Worm (Caenorhabditis elegans) whole organism, L2 larva: ENCODE data around the gene rpl-43.

Experiments used
- C34F6.9 ChIP-seq: fragments of 150-350 bp; optimal IDR thresholded peaks from 2 replicates; lab custom pipeline; 2014; ENCODE audit warnings: missing biosample characterization, missing genetic modification characterization
- F13H6.1 ChIP-seq: sonication (generic microtip); optimal IDR thresholded peaks from 2 replicates; lab custom pipeline; 2016; ENCODE audit warnings: missing genetic modification characterization, missing compliant biosample characterization
- R02D3.7 ChIP-seq: fragments of 150-350 bp; optimal IDR thresholded peaks from 2 replicates; lab custom pipeline; 2014; ENCODE audit warnings: missing biosample characterization, missing genetic modification characterization
- Y55F3AM.14 ChIP-seq: fragments of 200-800 bp; sonication (Bioruptor generic); optimal IDR thresholded peaks from 2 replicates; lab custom pipeline; 2018; ENCODE audit warnings: mild to moderate bottlenecking, missing genetic modification characterization, missing compliant biosample characterization
- ZK546.5 ChIP-seq: sonication (generic microtip); optimal IDR thresholded peaks from 2 replicates; lab custom pipeline; 2017; ENCODE audit warnings: missing biosample characterization, missing genetic modification characterization
- alr-1 ChIP-seq: fragments of 150-350 bp; optimal IDR thresholded peaks from 2 replicates; lab custom pipeline; 2014; ENCODE audit warnings: missing biosample characterization, missing genetic modification characterization
- aly-2 ChIP-seq: fragments of 150-350 bp; optimal IDR thresholded peaks from 2 replicates; lab custom pipeline; 2014; ENCODE audit warnings: missing biosample characterization, missing genetic modification characterization
- ama-1 ChIP-seq: fragments of 150-350 bp; optimal IDR thresholded peaks from 2 replicates; lab custom pipeline; 2018; ENCODE audit warnings: inconsistent platforms
- blmp-1 ChIP-seq: sonication (generic microtip); optimal IDR thresholded peaks from 2 replicates; lab custom pipeline; 2017; ENCODE audit warnings: missing genetic modification characterization, mild to moderate bottlenecking, missing compliant biosample characterization, antibody characterized with exemption, moderate library complexity; ENCODE audit not compliant: insufficient read depth
- egl-27 ChIP-seq: sonication (generic microtip); optimal IDR thresholded peaks from 3 replicates; lab custom pipeline; 2017; ENCODE audit warnings: missing biosample characterization, missing genetic modification reagents, missing genetic modification characterization
- elt-3 ChIP-seq: sonication (generic microtip); optimal IDR thresholded peaks from 2 replicates; lab custom pipeline; 2017; ENCODE audit warnings: missing biosample characterization, missing genetic modification characterization
- fos-1 ChIP-seq: fragments of 150-350 bp; optimal IDR thresholded peaks from 2 replicates; lab custom pipeline; 2014; ENCODE audit warnings: missing biosample characterization, missing genetic modification characterization
- lin-11 ChIP-seq: fragments of 150-350 bp; sonication (generic microtip); optimal IDR thresholded peaks from 2 replicates; lab custom pipeline; 2014; ENCODE audit warnings: missing biosample characterization, missing genetic modification characterization, inconsistent platforms, mixed read lengths
- lin-13 ChIP-seq: fragments of 150-350 bp; optimal IDR thresholded peaks from 2 replicates; lab custom pipeline; 2014; ENCODE audit warnings: missing biosample characterization, missing genetic modification reagents, missing genetic modification characterization
- lin-39 ChIP-seq: fragments of 150-350 bp; optimal IDR thresholded peaks from 2 replicates; lab custom pipeline; 2014; ENCODE audit warnings: missing biosample characterization, missing genetic modification reagents, missing genetic modification characterization
- lsy-2 ChIP-seq, 2 experiments: fragments of 150-350 bp in 1 of 2; sonication (generic microtip) in 1 of 2; optimal IDR thresholded peaks; 2 replicates each; lab custom pipeline; 2014 to 2017; ENCODE audit warnings: missing biosample characterization in 2 of 2, missing genetic modification characterization in 2 of 2
- mab-5 ChIP-seq: fragments of 150-350 bp; optimal IDR thresholded peaks from 2 replicates; lab custom pipeline; 2014; ENCODE audit warnings: missing biosample characterization, missing genetic modification characterization
- mbf-1 ChIP-seq: sonication (generic microtip); optimal IDR thresholded peaks from 2 replicates; lab custom pipeline; 2017; ENCODE audit warnings: missing biosample characterization, missing genetic modification characterization
- mdl-1 ChIP-seq, 2 experiments: fragments of 150-350 bp in 1 of 2; sonication (generic microtip) in 1 of 2; optimal IDR thresholded peaks; 2 replicates each; lab custom pipeline; 2017; ENCODE audit warnings: missing biosample characterization in 2 of 2, missing genetic modification characterization in 2 of 2
- nhr-10 ChIP-seq: sonication (generic microtip); optimal IDR thresholded peaks from 2 replicates; lab custom pipeline; 2017; ENCODE audit warnings: missing biosample characterization, missing genetic modification characterization
- nhr-129 ChIP-seq: fragments of 150-350 bp; optimal IDR thresholded peaks from 2 replicates; lab custom pipeline; 2014; ENCODE audit warnings: missing biosample characterization, missing genetic modification characterization
- nhr-21 ChIP-seq: fragments of 150-350 bp; optimal IDR thresholded peaks from 2 replicates; lab custom pipeline; 2014; ENCODE audit warnings: missing biosample characterization, missing genetic modification characterization
- nhr-237 ChIP-seq: fragments of 150-350 bp; optimal IDR thresholded peaks from 2 replicates; lab custom pipeline; 2014; ENCODE audit warnings: missing biosample characterization, missing genetic modification characterization
- nhr-6 ChIP-seq: fragments of 150-350 bp; optimal IDR thresholded peaks from 2 replicates; lab custom pipeline; 2014; ENCODE audit warnings: missing biosample characterization, missing genetic modification characterization
- nhr-77 ChIP-seq: fragments of 150-350 bp; optimal IDR thresholded peaks from 2 replicates; lab custom pipeline; 2014; ENCODE audit warnings: missing biosample characterization, missing genetic modification characterization
- sma-9 ChIP-seq, 2 experiments: fragments of 150-350 bp in 1 of 2; sonication (generic microtip) in 1 of 2; optimal IDR thresholded peaks; 2 replicates each; lab custom pipeline; 2014 to 2016; ENCODE audit warnings: missing genetic modification characterization in 2 of 2, mild to moderate bottlenecking in 1 of 2, missing biosample characterization in 1 of 2, missing compliant biosample characterization in 1 of 2, missing genetic modification reagents in 1 of 2, moderate library complexity in 1 of 2
- snpc-4 ChIP-seq: fragments of 150-350 bp; optimal IDR thresholded peaks from 2 replicates; lab custom pipeline; 2014; ENCODE audit warnings: missing biosample characterization, missing genetic modification characterization
- unc-39 ChIP-seq: fragments of 150-350 bp; optimal IDR thresholded peaks from 2 replicates; lab custom pipeline; 2014; ENCODE audit warnings: missing biosample characterization, missing genetic modification characterization
- unc-55 ChIP-seq: fragments of 150-350 bp; sonication (generic microtip); optimal IDR thresholded peaks from 3 replicates; lab custom pipeline; 2014; ENCODE audit warnings: missing biosample characterization, missing genetic modification reagents, missing genetic modification characterization
- zag-1 ChIP-seq: fragments of 150-350 bp; optimal IDR thresholded peaks from 2 replicates; lab custom pipeline; 2014; ENCODE audit warnings: missing biosample characterization, missing genetic modification characterization
- ztf-1 ChIP-seq: fragments of 200-800 bp; sonication (Bioruptor generic); conservative IDR thresholded peaks from 2 replicates; pipeline ENCODE4 v1.3.6; 2022; ENCODE audit warnings: missing genetic modification characterization, missing compliant biosample characterization
- ztf-4 ChIP-seq: fragments of 150-350 bp; optimal IDR thresholded peaks from 2 replicates; lab custom pipeline; 2014; ENCODE audit warnings: missing biosample characterization, missing genetic modification characterization

The rpl-43 gene

DNA sequence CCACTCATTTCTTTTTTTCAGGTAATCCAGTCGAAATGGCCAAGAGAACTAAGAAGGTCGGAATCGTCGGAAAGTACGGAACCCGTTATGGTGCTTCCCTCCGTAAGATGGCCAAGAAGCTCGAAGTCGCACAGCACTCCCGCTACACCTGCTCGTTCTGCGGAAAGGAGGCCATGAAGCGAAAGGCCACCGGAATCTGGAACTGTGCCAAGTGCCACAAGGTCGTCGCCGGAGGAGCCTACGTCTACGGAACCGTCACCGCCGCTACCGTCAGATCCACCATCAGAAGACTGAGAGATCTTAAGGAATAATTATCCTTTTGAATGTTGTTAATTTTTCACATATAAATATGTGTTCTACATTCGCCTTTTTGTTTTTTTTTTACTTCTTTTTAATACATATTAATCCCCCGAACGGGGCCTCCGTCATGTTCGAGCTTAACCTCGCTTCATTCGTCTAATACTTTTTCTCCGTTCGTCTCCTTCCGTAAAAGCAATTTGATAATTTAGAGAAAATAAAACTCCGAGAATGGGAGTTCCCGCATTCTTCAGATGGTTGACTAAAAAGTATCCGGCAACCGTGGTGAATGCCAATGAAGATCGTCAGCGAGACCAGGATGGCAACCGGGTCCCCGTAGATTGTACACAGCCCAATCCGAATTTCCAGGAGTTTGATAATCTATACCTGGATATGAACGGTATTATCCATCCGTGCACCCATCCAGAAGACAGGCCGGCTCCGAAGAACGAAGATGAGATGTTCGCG lies at the start of gene rpl-43, which contains the start of gene xrn-2:
Gene rpl-43 (plus strand): TSS at position 36 of the 765 bp plus-strand sequence.
Gene xrn-2 (plus strand): TSS at position 510 of the 765 bp plus-strand sequence.
- TF ChIP-seq nhr-10 (tag; lab: Kevin White, UChicago) (no peak), ztf-4 (tag; lab: Kevin White, UChicago) (no peak), unc-55 (GFP tag; lab: Kevin White, UChicago) (no peak), lsy-2 (tag; optimal IDR thresholded peaks at IDR 0.05; lab: Kevin White, UChicago) (no peak)

DNA sequence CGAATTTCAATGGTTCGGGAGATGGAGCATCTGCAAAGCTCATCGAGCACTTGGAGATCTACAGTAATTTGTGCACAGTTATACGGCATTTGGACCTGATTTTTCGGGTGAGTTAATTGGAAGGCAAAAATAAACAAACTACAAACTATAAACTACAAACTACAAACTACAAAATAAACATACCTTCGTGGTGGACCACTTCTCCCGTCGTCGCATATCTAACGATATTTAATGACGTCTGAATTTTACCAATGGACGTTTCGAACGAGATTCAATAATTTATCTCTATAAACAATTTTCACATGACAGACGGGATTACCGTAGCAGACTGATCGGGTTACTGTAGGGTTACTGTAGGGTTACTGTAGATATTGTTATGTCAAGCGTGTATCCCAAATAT lies 48.9 kb upstream of the rpl-43 start:
- no peak for TF ChIP-seq lsy-2 (tag; optimal IDR thresholded peaks at IDR 0.05; lab: Kevin White, UChicago)
- TF ChIP-seq blmp-1 (tag; lab: Kevin White, UChicago), result no peak
- no peak for TF ChIP-seq egl-27 (tag; lab: Kevin White, UChicago)
- no peak for TF ChIP-seq aly-2 (tag; lab: Kevin White, UChicago)
- TF ChIP-seq sma-9 (GFP tag; optimal IDR thresholded peaks at IDR 0.05; lab: Kevin White, UChicago), result no peak
- TF ChIP-seq sma-9 (tag; optimal IDR thresholded peaks at IDR 0.05; lab: Kevin White, UChicago), result no peak
- TF ChIP-seq lin-11 (tag; lab: Kevin White, UChicago), result no peak
- no peak for TF ChIP-seq unc-55 (GFP tag; lab: Kevin White, UChicago)
- no peak for TF ChIP-seq alr-1 (tag; lab: Kevin White, UChicago)
- no peak for TF ChIP-seq nhr-21 (tag; lab: Kevin White, UChicago)
- TF ChIP-seq nhr-6, result no peak
- no peak for TF ChIP-seq nhr-77
- no peak for TF ChIP-seq Y55F3AM.14
- no peak for TF ChIP-seq ZK546.5 (tag; lab: Kevin White, UChicago)
- no peak for TF ChIP-seq fos-1 (tag; lab: Kevin White, UChicago)
- no peak for TF ChIP-seq R02D3.7 (tag; lab: Kevin White, UChicago)
- no peak for TF ChIP-seq ama-1 (lab: Kevin White, UChicago)
- TF ChIP-seq F13H6.1 (tag; lab: Kevin White, UChicago), result no peak
- TF ChIP-seq unc-39 (tag; lab: Kevin White, UChicago), result no peak
- no peak for TF ChIP-seq lin-13
- TF ChIP-seq, all 48 proteins: peak for 0

DNA sequence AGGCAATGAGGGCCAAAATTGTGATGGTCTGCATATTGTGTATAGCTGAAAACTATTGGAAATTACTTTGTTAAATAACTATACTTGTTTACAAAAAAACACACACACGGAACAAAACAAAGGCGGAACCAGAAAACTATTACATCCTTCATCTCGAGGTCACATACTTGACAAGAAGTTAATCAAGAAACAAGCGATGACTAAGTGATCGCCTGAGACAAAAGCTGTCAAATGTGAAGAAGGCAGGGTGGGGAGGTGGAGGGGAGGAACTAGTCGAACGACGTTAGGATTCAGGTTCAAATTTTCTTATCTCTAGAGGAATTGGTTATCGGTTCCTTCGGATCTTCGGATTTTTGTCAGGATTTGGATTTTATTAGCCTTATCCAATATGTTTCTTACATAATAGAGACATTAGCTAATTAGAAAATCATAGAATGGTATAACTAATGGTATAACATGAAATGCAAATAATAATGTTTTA lies 45.9 kb upstream of the rpl-43 start, which contains the start of gene cpg-7:
Gene cpg-7 (minus strand): TSS at position 51 of the 481 bp plus-strand sequence.
- no peak for TF ChIP-seq elt-3 (tag; lab: Kevin White, UChicago)
- no peak for TF ChIP-seq mdl-1 (tag; optimal IDR thresholded peaks at IDR 0.05; lab: Kevin White, UChicago)

DNA sequence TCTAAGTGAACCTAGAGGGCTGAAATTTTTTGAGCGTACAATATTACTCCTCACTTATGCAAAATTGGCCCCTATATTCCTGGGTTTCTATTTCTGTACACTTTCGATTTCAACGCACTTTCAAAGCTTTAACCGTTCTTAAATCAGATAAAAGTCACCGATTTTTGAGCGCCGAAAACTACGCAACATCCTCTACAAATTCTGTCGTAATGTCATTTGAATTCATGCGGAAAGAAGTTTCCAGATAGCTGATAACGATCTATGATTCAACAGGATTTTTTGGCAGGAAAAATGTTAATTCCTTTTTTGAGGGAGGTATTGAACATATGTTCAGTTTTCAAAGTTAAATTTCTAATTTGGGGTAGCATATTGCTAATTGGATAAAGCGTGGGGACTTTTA lies 42.3 kb upstream of the rpl-43 start:
- no peak for TF ChIP-seq nhr-6
- TF ChIP-seq sma-9 (GFP tag; optimal IDR thresholded peaks at IDR 0.05; lab: Kevin White, UChicago), result no peak
- no peak for TF ChIP-seq sma-9 (tag; optimal IDR thresholded peaks at IDR 0.05; lab: Kevin White, UChicago)
- no peak for TF ChIP-seq lin-39 (tag; lab: Kevin White, UChicago)
- no peak for TF ChIP-seq nhr-77
- TF ChIP-seq mab-5 (tag; lab: Kevin White, UChicago), result no peak
- no peak for TF ChIP-seq mbf-1
- no peak for TF ChIP-seq nhr-129 (tag; lab: Kevin White, UChicago)
- TF ChIP-seq zag-1 (tag; lab: Kevin White, UChicago), result no peak
- no peak for TF ChIP-seq aly-2 (tag; lab: Kevin White, UChicago)
- no peak for TF ChIP-seq ama-1 (lab: Kevin White, UChicago)
- no peak for TF ChIP-seq nhr-237 (tag; lab: Kevin White, UChicago)
- no peak for TF ChIP-seq C34F6.9 (tag; lab: Kevin White, UChicago)
- no peak for TF ChIP-seq ztf-1
- TF ChIP-seq, all 48 proteins: peak for 0

DNA sequence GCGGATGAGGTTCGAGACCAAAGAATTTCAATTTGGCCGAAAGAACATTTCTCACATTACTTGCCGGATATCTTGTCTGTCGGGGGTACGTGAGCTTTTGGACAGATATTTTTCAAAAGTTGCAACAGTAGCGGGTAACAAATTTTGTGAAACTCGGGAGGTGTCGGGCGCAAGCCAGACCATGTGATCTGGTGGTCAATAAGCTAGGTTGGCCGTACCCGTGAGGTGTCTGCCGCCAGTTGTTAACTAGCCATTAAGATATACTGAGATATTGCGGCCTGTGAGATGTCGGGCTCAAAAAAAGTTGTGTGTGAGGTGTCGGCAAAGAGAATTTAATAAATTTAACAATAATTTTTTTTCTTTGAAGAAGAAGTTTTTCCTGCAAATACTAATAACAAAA lies 36.7 kb upstream of the rpl-43 start:
- TF ChIP-seq snpc-4 (tag; lab: Kevin White, UChicago), result peak; percentile 4
- TF ChIP-seq aly-2 (tag; lab: Kevin White, UChicago), result no peak
